Fruit fly (Drosophila melanogaster) Kc167 (cell line): ENCODE data around the gene Tim17a1.

ENCODE experiments used
- Myc ChIP-seq: fragments of >200 bp; optimal IDR thresholded peaks from 2 replicates; lab custom pipeline; 2017; ENCODE audit warnings: missing external identifiers
- Sin3A ChIP-seq: fragments of >200 bp; optimal IDR thresholded peaks from 2 replicates; lab custom pipeline; 2018; ENCODE audit warnings: missing external identifiers
- h ChIP-seq: fragments of >200 bp; optimal IDR thresholded peaks from 3 replicates; lab custom pipeline; 2018; ENCODE audit warnings: missing external identifiers
- insv ChIP-seq: fragments of >200 bp; optimal IDR thresholded peaks from 3 replicates; lab custom pipeline; 2018; ENCODE audit warnings: missing external identifiers
- psq ChIP-seq: fragments of >200 bp; optimal IDR thresholded peaks from 2 replicates; lab custom pipeline; 2017; ENCODE audit warnings: missing external identifiers
- ttk ChIP-seq: sonication (Bioruptor generic); optimal IDR thresholded peaks from 2 replicates; lab custom pipeline; 2017; ENCODE audit warnings: missing external identifiers

Tim17a1 gene

DNA sequence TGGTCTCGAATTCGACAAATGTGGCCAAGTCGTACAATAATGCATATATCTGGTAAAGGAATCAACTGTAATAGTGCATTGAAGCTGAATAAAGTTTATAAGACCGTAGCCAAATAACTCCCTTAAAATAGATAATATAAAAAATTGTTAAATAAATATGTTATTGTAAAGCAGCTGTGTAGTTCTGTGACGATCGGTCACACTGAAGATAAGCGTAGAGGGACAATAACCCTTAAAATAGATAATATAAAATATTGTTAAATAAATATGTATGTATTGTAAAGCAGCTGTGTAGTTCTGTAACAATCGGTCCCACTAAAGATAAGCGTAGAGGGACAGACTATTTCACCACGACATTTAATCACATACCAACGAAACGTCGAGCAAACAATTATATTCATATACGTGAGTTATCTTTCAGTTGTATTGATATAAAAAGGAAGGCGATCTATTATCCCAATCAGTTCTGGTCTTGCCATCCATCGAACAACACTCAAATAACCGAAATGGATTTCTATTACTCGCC is 10.8 kb upstream of the Tim17a1 start, which contains the start of gene GstD5:
Gene GstD5 (plus strand): TSS at position 476 of the 526 bp plus-strand sequence.
- TF ChIP-seq ttk (lab: Kevin White, UChicago), result no peak
- no peak for TF ChIP-seq Myc
- TF ChIP-seq h (lab: Kevin White, UChicago), result no peak
- no peak for TF ChIP-seq psq (lab: Kevin White, UChicago)

- TF ChIP-seq ttk (lab: Kevin White, UChicago) (no peak), h (lab: Kevin White, UChicago) (no peak), psq (lab: Kevin White, UChicago) (no peak), Myc (no peak), Sin3A (lab: Kevin White, UChicago) (no peak), insv (no peak)
Measured at dm6 chr3R:12373800-12374199, 9.3 kb upstream of the Tim17a1 start, which contains the start of gene GstD4. TSS of gene GstD4 (plus strand) at chr3R:12374100.

- TF ChIP-seq psq (lab: Kevin White, UChicago) (no peak), Sin3A (lab: Kevin White, UChicago) (no peak), insv (no peak), ttk (lab: Kevin White, UChicago) (no peak), Myc (no peak), h (lab: Kevin White, UChicago) (no peak)
Measured at dm6 chr3R:12372800-12373199, 8.3 kb upstream of the Tim17a1 start, which contains the start of gene GstD3. TSS of gene GstD3 (plus strand) at chr3R:12373068.

- TF ChIP-seq ttk (lab: Kevin White, UChicago) (no peak), Myc (no peak), h (lab: Kevin White, UChicago) (no peak), psq (lab: Kevin White, UChicago) (no peak), Sin3A (lab: Kevin White, UChicago) (no peak), insv (no peak)
Measured at dm6 chr3R:12371671-12372070, 7.2 kb upstream of the Tim17a1 start, which contains the start of gene GstD2. TSS of gene GstD2 (plus strand) at chr3R:12371971.

dm6 chr3R:12370643-12370995 is 6.1 kb upstream of the Tim17a1 start:
- TF ChIP-seq Myc, result no peak
- TF ChIP-seq h (lab: Kevin White, UChicago), result no peak
- TF ChIP-seq psq (lab: Kevin White, UChicago), result no peak
- no peak for TF ChIP-seq insv
- TF ChIP-seq ttk (lab: Kevin White, UChicago), result no peak
- no peak for TF ChIP-seq Sin3A (lab: Kevin White, UChicago)

DNA sequence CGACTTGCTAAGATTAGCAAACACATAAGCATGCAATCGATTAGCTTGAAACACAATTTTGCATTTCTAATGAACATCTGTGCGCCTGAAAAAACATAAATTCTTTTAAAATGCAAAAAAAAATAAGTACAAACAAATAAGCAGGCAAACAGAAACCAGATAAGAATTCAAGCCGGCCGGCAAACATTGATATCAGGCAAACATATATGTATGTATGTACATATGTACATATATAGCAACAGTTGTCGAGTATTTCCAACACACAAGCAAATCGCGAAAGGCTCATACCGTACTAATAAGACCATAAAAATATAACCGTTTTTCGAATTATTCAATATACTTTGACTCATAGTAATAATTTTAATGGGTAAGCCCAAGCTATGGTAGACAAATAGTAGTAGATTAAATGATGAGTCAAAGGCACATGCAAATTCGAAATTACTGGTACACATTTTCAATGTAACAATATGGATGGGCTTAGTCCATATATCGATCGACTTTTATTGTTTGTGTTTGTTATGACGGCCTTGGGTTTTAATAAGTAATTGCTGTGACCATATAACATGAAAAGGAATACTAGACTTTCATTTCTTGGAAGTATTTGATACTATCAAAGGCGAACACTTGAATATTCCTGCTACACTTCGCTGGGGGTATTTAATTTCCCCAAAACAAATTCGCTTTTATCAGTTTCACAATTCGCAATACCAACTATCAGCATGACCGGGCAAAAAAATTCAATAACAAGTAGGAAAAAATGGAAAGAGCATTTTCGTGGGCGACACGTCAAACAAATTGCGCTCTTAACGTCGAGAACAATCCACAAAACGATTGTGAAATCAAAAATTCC is 5.5 kb upstream of the Tim17a1 start:
- no peak for TF ChIP-seq psq (lab: Kevin White, UChicago)
- no peak for TF ChIP-seq h (lab: Kevin White, UChicago)
- no peak for TF ChIP-seq Myc
- no peak for TF ChIP-seq insv
- no peak for TF ChIP-seq Sin3A (lab: Kevin White, UChicago)
- no peak for TF ChIP-seq ttk (lab: Kevin White, UChicago)

dm6 chr3R:12369135-12369792 is 4.8 kb upstream of the Tim17a1 start, which contains the start of gene GstD1:
TSS of gene GstD1 (minus strand) at chr3R:12369268.
- TF ChIP-seq Myc, result no peak
- no peak for TF ChIP-seq ttk (lab: Kevin White, UChicago)
- TF ChIP-seq h (lab: Kevin White, UChicago), result no peak
- TF ChIP-seq insv, result no peak
- no peak for TF ChIP-seq Sin3A (lab: Kevin White, UChicago)
- TF ChIP-seq psq (lab: Kevin White, UChicago), result no peak

DNA sequence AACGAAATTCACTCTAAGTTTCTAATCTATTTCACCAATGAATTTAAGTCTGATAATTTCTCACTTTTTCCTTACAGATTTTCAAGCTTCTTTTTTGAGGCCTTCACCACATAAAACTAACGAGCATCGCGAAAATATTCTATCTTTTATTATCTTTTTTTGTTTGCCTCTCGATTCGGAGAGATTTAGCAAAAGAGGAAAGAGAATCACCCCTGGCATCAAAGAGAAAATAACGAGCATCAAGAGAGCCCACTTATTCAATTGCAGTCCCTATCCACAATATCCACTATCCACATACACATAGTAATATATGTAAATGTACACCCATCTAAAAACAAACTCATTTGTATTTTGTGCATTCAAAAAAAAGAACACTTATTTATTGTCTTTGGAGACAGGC is 3.0 kb upstream of the Tim17a1 start, which contains the start of gene GstD9:
Gene GstD9 (minus strand): TSS at position 101 of the 400 bp plus-strand sequence.
- TF ChIP-seq h (lab: Kevin White, UChicago) (no peak), psq (lab: Kevin White, UChicago) (no peak), Sin3A (lab: Kevin White, UChicago) (no peak), ttk (lab: Kevin White, UChicago) (no peak), Myc (no peak), insv (no peak)

dm6 chr3R:12365887-12366286 is 1.4 kb upstream of the Tim17a1 start:
- TF ChIP-seq h (lab: Kevin White, UChicago), result no peak
- no peak for TF ChIP-seq ttk (lab: Kevin White, UChicago)
- no peak for TF ChIP-seq insv
- no peak for TF ChIP-seq Myc
- TF ChIP-seq psq (lab: Kevin White, UChicago), result no peak
- TF ChIP-seq Sin3A (lab: Kevin White, UChicago), result no peak

- no peak for TF ChIP-seq psq (lab: Kevin White, UChicago)
- TF ChIP-seq ttk (lab: Kevin White, UChicago), result no peak
- no peak for TF ChIP-seq insv
Measured at dm6 chr3R:12365264-12365840, 872 bp upstream of the Tim17a1 start, which contains the start of gene GstD10. TSS of gene GstD10 (minus strand) at chr3R:12365735.

dm6 chr3R:12363544-12363943 is 936 bp downstream of the Tim17a1 start:
- TF ChIP-seq h (lab: Kevin White, UChicago) (no peak), psq (lab: Kevin White, UChicago) (no peak)
